Worm (Caenorhabditis elegans) whole organism, midembryonic: ENCODE measurements around the gene ZK970.8.

Experiments used
- T22C8.4 ChIP-seq: fragments of 200-800 bp; sonication (Bioruptor generic); IDR thresholded peaks from 2 replicates; pipeline ENCODE4 v1.3.6; 2022; ENCODE audit warnings: missing genetic modification characterization, missing compliant biosample characterization
- cog-1 ChIP-seq: sonication (generic microtip); optimal IDR thresholded peaks from 2 replicates; lab custom pipeline; 2016; ENCODE audit warnings: missing genetic modification characterization, missing compliant biosample characterization
- flt-1 ChIP-seq: fragments of 200-800 bp; sonication (Bioruptor generic); IDR thresholded peaks from 2 replicates; pipeline ENCODE4 v1.3.6; 2022; ENCODE audit warnings: missing genetic modification characterization, missing compliant biosample characterization
- ref-1 ChIP-seq: fragments of 200-800 bp; sonication (Bioruptor generic); conservative IDR thresholded peaks from 2 replicates; pipeline ENCODE4 v1.3.6; 2022; ENCODE audit warnings: missing genetic modification reagents, missing genetic modification characterization, missing compliant biosample characterization
- ztf-29 ChIP-seq: fragments of 200-800 bp; sonication (Bioruptor generic); IDR thresholded peaks from 2 replicates; pipeline ENCODE4 v1.3.6; 2022; ENCODE audit warnings: missing genetic modification reagents, missing genetic modification characterization, missing compliant biosample characterization

ce11 chrII:10308726-10309125, 711 bp upstream of the ZK970.8 start, which contains the start of gene gcy-4:
- no peak for TF ChIP-seq T22C8.4 (GFP tag; lab: Robert Waterston, UW)
- TF ChIP-seq ref-1, result no peak
- TF ChIP-seq cog-1, result no peak
- no peak for TF ChIP-seq flt-1
- no peak for TF ChIP-seq ztf-29 (GFP tag; lab: Robert Waterston, UW)
